Fruit fly (Drosophila melanogaster) whole organism, pupa: ENCODE measurements around the gene CG7296.

Source experiments
- CG10348 ChIP-seq: fragments of 200-800 bp; sonication (Bioruptor generic); IDR thresholded peaks from 2 replicates; pipeline ENCODE4 v1.3.6; 2022; ENCODE audit warnings: missing biosample characterization, missing genetic modification characterization
- CG4496 ChIP-seq: fragments of 200-800 bp; sonication (Bioruptor generic); IDR thresholded peaks from 3 replicates; pipeline ENCODE4 v1.3.6; 2022; ENCODE audit warnings: missing biosample characterization, missing genetic modification characterization

- TF ChIP-seq CG10348: no peak
- no peak for TF ChIP-seq CG4496 (GFP tag; lab: Robert Waterston, UW)
Observed at dm6 chr2L:10711221-10711620, 24.4 kb upstream of the CG7296 start.
